Fruit fly (Drosophila melanogaster) S2 (cell line): ENCODE measurements around the gene GXIVsPLA2.

Source experiments
- CG8478 ChIP-seq: fragments of >200 bp; optimal IDR thresholded peaks from 2 replicates; lab custom pipeline; 2018
- CTCF ChIP-seq, 2 experiments: fragments of >200 bp; optimal IDR thresholded peaks; 2 replicates each; lab custom pipeline; 2018

DNA sequence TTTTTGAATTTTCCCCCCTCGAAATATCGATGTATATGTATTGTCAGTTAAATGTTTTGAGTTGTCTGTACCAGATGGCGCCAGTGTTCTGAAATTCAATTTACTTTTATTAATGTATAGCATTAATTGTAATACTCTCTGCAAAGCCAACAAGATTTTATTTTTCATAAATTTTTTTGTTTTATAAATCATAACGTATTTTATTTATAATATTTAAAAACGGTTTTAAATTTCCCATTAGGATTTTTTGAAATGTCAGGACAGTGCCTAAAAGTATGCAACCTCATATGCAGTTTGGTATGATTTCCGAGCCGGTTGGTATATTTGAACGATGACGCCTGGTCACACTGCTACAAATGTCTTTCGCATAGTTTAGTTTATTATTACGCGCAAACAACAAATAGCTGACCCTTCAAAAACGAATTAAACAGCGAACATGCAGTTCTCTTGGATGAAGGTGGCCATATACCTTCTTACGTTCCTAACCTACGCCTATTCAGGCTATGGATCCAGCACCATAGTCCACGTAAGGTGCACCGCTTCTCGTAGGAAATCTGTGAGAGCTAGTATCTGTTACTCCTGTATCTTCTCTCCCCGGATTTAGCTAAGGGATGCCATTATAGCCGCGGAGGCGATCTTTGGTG, at the start of gene GXIVsPLA2, which contains the start of gene Pka-C3:
- TF ChIP-seq CTCF (optimal IDR thresholded peaks at IDR 0.05; lab: Kevin White, UChicago) (peak; percentile 18 to 82), CG8478 (lab: Kevin White, UChicago) (no peak)
